Fruit fly (Drosophila melanogaster) S2 (cell line): Measurements from ENCODE around the gene CG6454.

Experiments
- CG8478 ChIP-seq: fragments of >200 bp; optimal IDR thresholded peaks from 2 replicates; lab custom pipeline; 2018
- CTCF ChIP-seq, 2 experiments: fragments of >200 bp; optimal IDR thresholded peaks; 2 replicates each; lab custom pipeline; 2018

dm6 chr3R:24318217-24319082 is 30.5 kb upstream of the CG6454 start, which contains the start of the genes Nab2 and BRWD3:
- TF ChIP-seq CTCF (optimal IDR thresholded peaks at IDR 0.05; lab: Kevin White, UChicago) = no peak
- no peak for TF ChIP-seq CG8478 (lab: Kevin White, UChicago)
